Worm (Caenorhabditis elegans): ENCODE measurements around the gene daz-1.

DNA sequence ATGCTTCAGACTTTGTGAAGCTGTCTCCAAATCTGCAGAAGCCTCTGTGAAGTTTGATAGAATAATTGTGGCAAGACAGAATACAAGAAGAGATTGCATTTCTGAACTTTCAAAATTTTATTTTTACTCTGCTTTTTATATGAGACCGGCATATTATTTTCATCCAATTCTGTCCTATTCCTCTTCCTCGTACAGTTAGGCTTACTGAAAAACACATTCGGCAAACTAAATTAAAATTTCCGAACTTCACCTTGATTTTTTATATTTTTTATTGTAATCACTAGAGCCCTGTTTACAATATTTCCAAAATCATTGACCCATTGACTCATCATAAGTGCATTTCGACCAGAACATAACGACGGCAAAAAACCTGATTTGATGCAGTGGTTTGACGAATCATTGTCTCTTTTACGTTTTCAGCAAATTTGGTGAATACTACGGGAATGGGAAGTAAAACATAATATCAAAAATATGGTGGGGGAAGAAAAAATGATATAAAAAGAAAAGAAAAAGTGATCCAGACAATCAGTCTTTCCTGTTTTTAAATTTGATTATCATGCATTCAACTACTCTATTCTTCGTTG, 42.1 kb downstream of the daz-1 start, which contains the start of the genes suex-1 and F12A10.9:
- TF ChIP-seq elt-3 (tag; optimal IDR thresholded peaks at IDR 0.05) (no peak), nhr-43 (tag; optimal IDR thresholded peaks at IDR 0.05; ENCODE audit: poor library complexity, severe bottlenecking) (no peak), pqm-1 (tag; optimal IDR thresholded peaks at IDR 0.05) (no peak), ztf-4 (tag; optimal IDR thresholded peaks at IDR 0.05) (no peak), jun-1 (tag; optimal IDR thresholded peaks at IDR 0.05) (no peak), aly-2 (tag; optimal IDR thresholded peaks at IDR 0.05) (no peak), nhr-237 (tag; optimal IDR thresholded peaks at IDR 0.05) (no peak), nhr-76 (tag; optimal IDR thresholded peaks at IDR 0.05) (no peak), ama-1 (optimal IDR thresholded peaks at IDR 0.05) (no peak)
